Fruit fly (Drosophila melanogaster) whole organism, embryonic: Measurements from ENCODE around the gene CG3165.
A peak's percentile ranks its signal among the peaks of the same experiment; 100 is the strongest.

ENCODE experiments used
- CG12071 ChIP-seq: fragments of 200-800 bp; sonication (Bioruptor generic); optimal IDR thresholded peaks from 3 replicates; lab custom pipeline; 2018; ENCODE audit warnings: missing biosample characterization, mild to moderate bottlenecking, missing genetic modification characterization
- CG15011 ChIP-seq: fragments of 200-800 bp; sonication (Bioruptor generic); optimal IDR thresholded peaks from 3 replicates; lab custom pipeline; 2018; ENCODE audit warnings: missing biosample characterization, mild to moderate bottlenecking, missing genetic modification characterization
- CG15601 ChIP-seq: fragments of 200-800 bp; sonication (Bioruptor generic); optimal IDR thresholded peaks from 3 replicates; lab custom pipeline; 2019; ENCODE audit warnings: missing biosample characterization, mild to moderate bottlenecking, missing genetic modification characterization, moderate library complexity
- CG16779 ChIP-seq: fragments of 200-800 bp; sonication (Bioruptor generic); IDR thresholded peaks from 2 replicates; pipeline ENCODE4 v1.3.6; 2022; ENCODE audit warnings: missing biosample characterization, missing genetic modification characterization
- CG17912 ChIP-seq: fragments of 200-800 bp; sonication (Bioruptor generic); optimal IDR thresholded peaks from 2 replicates; lab custom pipeline; 2018; ENCODE audit warnings: missing biosample characterization, mild to moderate bottlenecking, missing genetic modification characterization
- CG18476 ChIP-seq: fragments of 200-800 bp; sonication (Bioruptor generic); optimal IDR thresholded peaks from 2 replicates; lab custom pipeline; 2016; ENCODE audit warnings: missing biosample characterization, mild to moderate bottlenecking, missing genetic modification characterization
- CG2116 ChIP-seq: fragments of 200-800 bp; sonication (Bioruptor generic); optimal IDR thresholded peaks from 3 replicates; lab custom pipeline; 2018; ENCODE audit warnings: missing biosample characterization, mild to moderate bottlenecking, missing genetic modification characterization
- CG4360 ChIP-seq: fragments of 200-800 bp; sonication (Bioruptor generic); IDR thresholded peaks from 2 replicates; pipeline ENCODE4 v1.3.6; 2022; ENCODE audit warnings: missing biosample characterization, missing genetic modification characterization
- CG6654 ChIP-seq: fragments of 200-800 bp; sonication (Bioruptor generic); optimal IDR thresholded peaks from 2 replicates; lab custom pipeline; 2017; ENCODE audit warnings: missing biosample characterization, mild to moderate bottlenecking, missing genetic modification characterization
- CG6689 ChIP-seq: fragments of 200-800 bp; sonication (Bioruptor generic); IDR thresholded peaks from 2 replicates; pipeline ENCODE4 v1.3.6; 2022; ENCODE audit warnings: missing biosample characterization, missing genetic modification characterization
- CG8478 ChIP-seq: fragments of >200 bp; optimal IDR thresholded peaks from 2 replicates; lab custom pipeline; 2018
- CG9609 ChIP-seq: fragments of 200-800 bp; sonication (Bioruptor generic); optimal IDR thresholded peaks from 3 replicates; lab custom pipeline; 2016; ENCODE audit warnings: missing biosample characterization, missing genetic modification characterization
- CTCF ChIP-seq: fragments of 200-800 bp; sonication (Bioruptor generic); optimal IDR thresholded peaks from 2 replicates; lab custom pipeline; 2017; ENCODE audit warnings: missing biosample characterization, mild to moderate bottlenecking, missing genetic modification characterization, moderate library complexity
- CoRest ChIP-seq: fragments of 200-800 bp; sonication (Bioruptor generic); optimal IDR thresholded peaks from 3 replicates; lab custom pipeline; 2018; ENCODE audit warnings: missing biosample characterization, mild to moderate bottlenecking, missing genetic modification characterization, moderate library complexity
- D ChIP-seq, 2 experiments: fragments of 200-800 bp in 1 of 2; fragments of >200 bp in 1 of 2; sonication (Bioruptor generic) in 1 of 2; optimal IDR thresholded peaks; 2 replicates in 1 of 2; 3 replicates in 1 of 2; lab custom pipeline; 2017; ENCODE audit warnings: mild to moderate bottlenecking in 1 of 2, missing biosample characterization in 1 of 2, missing genetic modification characterization in 1 of 2, missing genetic modification reagents in 1 of 2
- Drgx ChIP-seq: fragments of 200-800 bp; sonication (Bioruptor generic); IDR thresholded peaks from 2 replicates; pipeline ENCODE4 v1.3.6; 2022; ENCODE audit warnings: missing biosample characterization, missing genetic modification characterization
- MTF-1 ChIP-seq: fragments of 200-800 bp; sonication (Bioruptor generic); optimal IDR thresholded peaks from 2 replicates; lab custom pipeline; 2018; ENCODE audit warnings: missing biosample characterization, mild to moderate bottlenecking, missing genetic modification characterization, borderline replicate concordance
- Med ChIP-seq: fragments of 200-800 bp; sonication (Bioruptor generic); peaks from one replicate; lab custom pipeline; 2016; ENCODE audit warnings: missing biosample characterization, missing genetic modification characterization, mild to moderate bottlenecking, inconsistent platforms, moderate library complexity
- NFAT ChIP-seq: fragments of 200-800 bp; sonication (Bioruptor generic); IDR thresholded peaks from 2 replicates; pipeline ENCODE4 v1.3.6; 2022; ENCODE audit warnings: missing biosample characterization, missing genetic modification characterization
- Sox100B ChIP-seq: fragments of 200-800 bp; sonication (Bioruptor generic); optimal IDR thresholded peaks from 3 replicates; lab custom pipeline; 2018; ENCODE audit warnings: missing biosample characterization, mild to moderate bottlenecking, missing genetic modification characterization
- Trl ChIP-seq, 3 experiments: fragments of >200 bp in 2 of 3; fragments of 200-800 bp in 1 of 3; sonication (Bioruptor generic) in 1 of 3; optimal IDR thresholded peaks; 2 replicates in 1 of 3; 3 replicates in 2 of 3; lab custom pipeline; 2016 to 2017; ENCODE audit warnings: missing biosample characterization in 1 of 3, missing genetic modification characterization in 1 of 3
- cg ChIP-seq: fragments of 200-800 bp; sonication (Bioruptor generic); optimal IDR thresholded peaks from 3 replicates; lab custom pipeline; 2019; ENCODE audit warnings: missing biosample characterization, mild to moderate bottlenecking, missing genetic modification characterization, moderate library complexity
- chinmo ChIP-seq: fragments of 200-800 bp; sonication (Bioruptor generic); IDR thresholded peaks from 4 replicates; pipeline ENCODE4 v1.3.6; 2022; ENCODE audit warnings: missing biosample characterization, missing genetic modification characterization; ENCODE audit not compliant: partially characterized antibody
- croc ChIP-seq: fragments of 200-800 bp; sonication (Bioruptor generic); conservative IDR thresholded peaks from 3 replicates; pipeline ENCODE4 v1.3.6; 2022; ENCODE audit warnings: missing biosample characterization, missing genetic modification characterization
- crol ChIP-seq: fragments of 200-800 bp; sonication (Bioruptor generic); IDR thresholded peaks from 2 replicates; pipeline ENCODE4 v1.3.6; 2022; ENCODE audit warnings: missing biosample characterization, missing genetic modification characterization
- dimm ChIP-seq: fragments of 200-800 bp; sonication (Bioruptor generic); IDR thresholded peaks from 2 replicates; pipeline ENCODE4 v1.3.6; 2022; ENCODE audit warnings: missing biosample characterization, missing genetic modification characterization
- dysf ChIP-seq: fragments of 200-800 bp; sonication (Bioruptor generic); IDR thresholded peaks from 3 replicates; pipeline ENCODE4 v1.3.6; 2022; ENCODE audit warnings: missing biosample characterization, missing genetic modification characterization
- en ChIP-seq: fragments of 200-800 bp; sonication (Bioruptor generic); optimal IDR thresholded peaks from 2 replicates; lab custom pipeline; 2016; ENCODE audit warnings: missing biosample characterization, missing genetic modification characterization
- hkb ChIP-seq, 2 experiments: fragments of 200-800 bp in 1 of 2; fragments of >200 bp in 1 of 2; sonication (Bioruptor generic) in 1 of 2; IDR thresholded peaks in 1 of 2; optimal IDR thresholded peaks in 1 of 2; 2 replicates each; pipeline versions ENCODE4 v1.3.6 to Lab custom; 2017 to 2022; ENCODE audit warnings: missing biosample characterization in 1 of 2, missing genetic modification characterization in 1 of 2
- jing ChIP-seq: fragments of 200-800 bp; sonication (Bioruptor generic); optimal IDR thresholded peaks from 2 replicates; lab custom pipeline; 2018; ENCODE audit warnings: missing biosample characterization, mild to moderate bottlenecking, missing genetic modification characterization
- jumu ChIP-seq: fragments of 200-800 bp; sonication (Bioruptor generic); optimal IDR thresholded peaks from 3 replicates; lab custom pipeline; 2016; ENCODE audit warnings: missing biosample characterization, missing genetic modification characterization
- nom ChIP-seq: fragments of 200-800 bp; sonication (Bioruptor generic); optimal IDR thresholded peaks from 2 replicates; lab custom pipeline; 2017; ENCODE audit warnings: missing biosample characterization, missing genetic modification characterization, mild to moderate bottlenecking, moderate library complexity, missing genetic modification reagents
- pita ChIP-seq: fragments of 200-800 bp; sonication (Bioruptor generic); optimal IDR thresholded peaks from 2 replicates; lab custom pipeline; 2017; ENCODE audit warnings: missing biosample characterization, mild to moderate bottlenecking, missing genetic modification characterization
- sens ChIP-seq: fragments of 200-800 bp; sonication (Bioruptor generic); peaks from one replicate; lab custom pipeline; 2016; ENCODE audit warnings: missing biosample characterization, missing genetic modification characterization
- stc ChIP-seq: fragments of 200-800 bp; sonication (Bioruptor generic); IDR thresholded peaks from 2 replicates; pipeline ENCODE4 v1.3.6; 2022; ENCODE audit warnings: missing biosample characterization, missing genetic modification characterization
- wor ChIP-seq: fragments of 200-800 bp; sonication (Bioruptor generic); IDR thresholded peaks from 2 replicates; pipeline ENCODE4 v1.3.6; 2022; ENCODE audit warnings: missing biosample characterization, missing genetic modification characterization
- zfh2 ChIP-seq: fragments of 200-800 bp; sonication (Bioruptor generic); optimal IDR thresholded peaks from 2 replicates; lab custom pipeline; 2016; ENCODE audit warnings: missing biosample characterization, missing genetic modification characterization

Gene CG3165

DNA sequence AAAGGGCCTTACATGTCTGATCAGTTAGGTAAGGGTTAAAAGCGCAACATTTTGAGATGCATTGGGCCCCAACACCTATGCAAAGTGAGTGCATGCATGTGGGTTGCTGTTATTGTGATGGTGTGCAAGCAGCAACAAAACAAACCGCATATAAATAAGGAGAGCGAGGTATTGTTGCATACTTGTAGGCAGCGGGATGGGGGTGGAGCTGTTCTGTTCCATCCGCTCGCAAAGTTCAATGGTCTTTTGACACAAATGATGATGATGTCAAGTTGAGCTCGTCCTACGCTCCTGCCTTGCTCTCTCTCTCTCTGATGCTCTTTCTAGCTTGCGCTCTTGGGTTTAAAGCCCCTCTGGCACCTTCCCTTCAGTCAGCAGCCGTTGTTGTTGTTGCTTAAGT is 21.3 kb upstream of the CG3165 start:
- TF ChIP-seq CG15601 (tag; lab: Kevin White, UChicago) (no peak), crol (GFP tag; lab: Robert Waterston, UW) (peak; percentile 27; the same call in 1 of the 2 replicates), CTCF (no peak), Med (GFP tag; lab: Kevin White, UChicago) (peak; percentile 3), CG6689 (GFP tag; lab: Robert Waterston, UW) (no peak), Trl (optimal IDR thresholded peaks at IDR 0.05; lab: Kevin White, UChicago) (peak; percentile 45 to 55), Trl (GFP tag; optimal IDR thresholded peaks at IDR 0.05; lab: Kevin White, UChicago) (no peak), CG2116 (GFP tag; lab: Kevin White, UChicago) (no peak), nom (GFP tag; lab: Kevin White, UChicago) (no peak), D (optimal IDR thresholded peaks at IDR 0.05; lab: Kevin White, UChicago) (no peak), D (GFP tag; optimal IDR thresholded peaks at IDR 0.05; lab: Kevin White, UChicago) (no peak), stc (GFP tag; lab: Robert Waterston, UW) (no peak), CoRest (tag; lab: Kevin White, UChicago) (no peak), CG6654 (GFP tag; lab: Kevin White, UChicago) (peak; percentile 82), zfh2 (GFP tag; lab: Kevin White, UChicago) (no peak), hkb (optimal IDR thresholded peaks at IDR 0.05; lab: Kevin White, UChicago) (no peak), hkb (GFP tag; IDR thresholded peaks at IDR 0.05; lab: Robert Waterston, UW) (no peak), CG4360 (GFP tag; lab: Robert Waterston, UW) (peak; percentile 79), CG12071 (GFP tag; lab: Kevin White, UChicago) (no peak), CG17912 (no peak), en (GFP tag; lab: Kevin White, UChicago) (no peak), cg (peak; percentile 51), wor (GFP tag; lab: Robert Waterston, UW) (no peak), CG18476 (GFP tag; lab: Kevin White, UChicago) (no peak), dimm (GFP tag; lab: Robert Waterston, UW) (no peak), dysf (GFP tag; lab: Robert Waterston, UW) (no peak), chinmo (GFP tag; lab: Robert Waterston, UW) (peak; percentile 33; the same call in 1 of the 4 replicates), MTF-1 (GFP tag; lab: Kevin White, UChicago) (no peak), CG8478 (peak; percentile 19)

DNA sequence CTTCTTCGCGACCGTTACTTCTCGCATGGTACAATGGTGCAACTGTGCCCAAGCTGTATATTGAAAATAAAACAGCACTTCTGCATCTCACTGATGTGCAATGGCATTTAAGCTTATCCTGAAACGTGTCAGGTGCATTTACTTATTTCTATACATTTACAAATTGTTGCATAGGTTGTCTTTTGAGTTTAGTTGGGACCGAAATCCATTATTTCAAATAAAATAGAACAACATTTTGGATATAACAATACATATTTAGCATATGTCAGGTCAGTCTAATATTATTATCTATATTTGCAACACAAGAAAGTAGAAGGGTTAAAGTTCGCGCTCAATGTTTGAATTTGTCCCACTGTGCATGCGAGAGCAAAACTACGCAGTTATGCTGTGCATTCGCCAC is 20.6 kb upstream of the CG3165 start:
- TF ChIP-seq sens (GFP tag; lab: Kevin White, UChicago) (peak; percentile 75), NFAT (GFP tag; lab: Robert Waterston, UW) (no peak), Drgx (GFP tag; lab: Robert Waterston, UW) (0 out of 2 replicates have a peak, but pooled peaks have one; percentile 11)

DNA sequence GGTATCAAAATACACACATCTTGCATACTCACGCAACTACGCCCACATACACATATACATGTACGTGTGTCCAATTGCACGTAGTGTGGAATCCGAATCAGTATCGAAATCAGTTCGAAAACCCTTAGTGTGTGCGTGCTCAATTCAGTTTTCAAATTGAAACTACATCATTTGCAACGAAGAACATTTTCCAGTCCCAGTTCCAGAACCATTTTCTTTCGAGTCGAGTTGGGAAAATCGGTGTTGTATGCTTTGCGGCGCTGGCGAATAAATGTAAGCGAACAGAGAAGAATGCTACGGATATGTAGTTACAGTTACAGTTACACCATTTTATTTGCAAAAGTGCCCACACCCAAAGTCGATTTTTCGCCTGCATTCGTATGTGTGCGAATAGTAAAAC is 19.9 kb upstream of the CG3165 start:
- TF ChIP-seq cg (peak; percentile 36), jing (GFP tag; lab: Kevin White, UChicago) (no peak), CG15011 (GFP tag; lab: Kevin White, UChicago) (no peak), CG9609 (GFP tag; lab: Kevin White, UChicago) (no peak), jumu (GFP tag; lab: Kevin White, UChicago) (no peak), CG16779 (no peak), Sox100B (no peak), croc (no peak), CG8478 (peak; percentile 15), CTCF (peak; percentile 25), pita (peak; percentile 23), CG15601 (tag; lab: Kevin White, UChicago) (peak; percentile 76)
